Worm (Caenorhabditis elegans) whole organism, L4 larva: ENCODE results near the gene clec-241.

ENCODE experiments used
- D1046.2 ChIP-seq: fragments of 200-800 bp; sonication (Bioruptor generic); IDR thresholded peaks from 2 replicates; pipeline ENCODE4 v1.3.6; 2022; ENCODE audit warnings: missing genetic modification characterization, missing compliant biosample characterization
- F37D6.2 ChIP-seq: sonication (generic microtip); optimal IDR thresholded peaks from 2 replicates; lab custom pipeline; 2016; ENCODE audit warnings: mild to moderate bottlenecking, missing genetic modification characterization, missing compliant biosample characterization
- F44E2.7 ChIP-seq: fragments of 200-800 bp; sonication (Bioruptor generic); IDR thresholded peaks from 2 replicates; pipeline ENCODE4 v2.1.2; 2022; ENCODE audit warnings: missing genetic modification characterization, missing compliant biosample characterization
- T26A8.4 ChIP-seq: fragments of 200-800 bp; sonication (Bioruptor generic); IDR thresholded peaks from 2 replicates; pipeline ENCODE4 v1.3.6; 2022; ENCODE audit warnings: missing genetic modification characterization, missing compliant biosample characterization
- ama-1 ChIP-seq: fragments of 150-350 bp; optimal IDR thresholded peaks from 2 replicates; lab custom pipeline; 2014; ENCODE audit warnings: inconsistent platforms, mixed read lengths
- ceh-82 ChIP-seq: sonication (generic microtip); optimal IDR thresholded peaks from 2 replicates; lab custom pipeline; 2017; ENCODE audit warnings: missing biosample characterization, missing genetic modification characterization
- ces-1 ChIP-seq: fragments of 150-350 bp; sonication (generic microtip); optimal IDR thresholded peaks from 4 replicates; lab custom pipeline; 2014; ENCODE audit warnings: missing biosample characterization, missing genetic modification reagents, missing genetic modification characterization
- daf-19 ChIP-seq: fragments of 200-800 bp; sonication (Bioruptor generic); conservative IDR thresholded peaks from 2 replicates; pipeline ENCODE4 v1.3.6; 2022; ENCODE audit warnings: missing genetic modification characterization, missing compliant biosample characterization
- daf-8 ChIP-seq: fragments of 200-800 bp; sonication (Bioruptor generic); IDR thresholded peaks from 2 replicates; pipeline ENCODE4 v1.3.6; 2022; ENCODE audit warnings: missing genetic modification characterization, missing compliant biosample characterization
- dmd-9 ChIP-seq: fragments of 200-800 bp; sonication (Bioruptor generic); IDR thresholded peaks from 2 replicates; pipeline ENCODE4 v1.3.6; 2022; ENCODE audit warnings: missing genetic modification reagents, missing genetic modification characterization, missing compliant biosample characterization
- dpl-1 ChIP-seq: fragments of 150-350 bp; optimal IDR thresholded peaks from 2 replicates; lab custom pipeline; 2014; ENCODE audit warnings: missing biosample characterization, missing genetic modification reagents, missing genetic modification characterization
- duxl-1 ChIP-seq: sonication (generic microtip); optimal IDR thresholded peaks from 2 replicates; lab custom pipeline; 2016; ENCODE audit warnings: mild to moderate bottlenecking, missing genetic modification characterization, moderate library complexity, missing compliant biosample characterization; ENCODE audit not compliant: poor library complexity
- egl-27 ChIP-seq: sonication (generic microtip); optimal IDR thresholded peaks from 3 replicates; lab custom pipeline; 2017; ENCODE audit warnings: missing biosample characterization, missing genetic modification reagents, missing genetic modification characterization
- gei-8 ChIP-seq: fragments of 200-800 bp; sonication (Bioruptor generic); optimal IDR thresholded peaks from 2 replicates; lab custom pipeline; 2018; ENCODE audit warnings: mild to moderate bottlenecking, missing genetic modification characterization, missing compliant biosample characterization
- hlh-11 ChIP-seq: fragments of 200-800 bp; sonication (Bioruptor generic); optimal IDR thresholded peaks from 2 replicates; lab custom pipeline; 2018; ENCODE audit warnings: mild to moderate bottlenecking, missing genetic modification characterization, missing compliant biosample characterization
- hmg-1.1 ChIP-seq: fragments of 200-800 bp; sonication (Bioruptor generic); IDR thresholded peaks from 2 replicates; pipeline ENCODE4 v1.3.6; 2022; ENCODE audit warnings: missing genetic modification reagents, missing genetic modification characterization, missing compliant biosample characterization
- lin-13 ChIP-seq: fragments of 150-350 bp; optimal IDR thresholded peaks from 2 replicates; lab custom pipeline; 2014; ENCODE audit warnings: missing biosample characterization, missing genetic modification reagents, missing genetic modification characterization
- lin-29 ChIP-seq: fragments of 200-800 bp; sonication (Bioruptor generic); IDR thresholded peaks from 2 replicates; pipeline ENCODE4 v1.3.6; 2022; ENCODE audit warnings: missing genetic modification reagents, missing genetic modification characterization, missing compliant biosample characterization
- lin-38 ChIP-seq: fragments of 200-800 bp; sonication (Bioruptor generic); IDR thresholded peaks from 2 replicates; pipeline ENCODE4 v1.3.6; 2022; ENCODE audit warnings: missing genetic modification reagents, missing genetic modification characterization, missing compliant biosample characterization
- lir-3 ChIP-seq: sonication (generic microtip); optimal IDR thresholded peaks from 2 replicates; lab custom pipeline; 2016; ENCODE audit warnings: mild to moderate bottlenecking, missing genetic modification characterization, missing compliant biosample characterization
- madf-5 ChIP-seq, 2 experiments: fragments of 200-800 bp; sonication (Bioruptor generic); IDR thresholded peaks; 2 replicates each; pipeline ENCODE4 v1.3.6; 2022; ENCODE audit warnings: missing compliant biosample characterization in 2 of 2, missing genetic modification characterization in 2 of 2
- mdt-29 ChIP-seq: fragments of 200-800 bp; sonication (Bioruptor generic); IDR thresholded peaks from 2 replicates; pipeline ENCODE4 v1.3.6; 2022; ENCODE audit warnings: missing genetic modification reagents, missing genetic modification characterization, missing compliant biosample characterization
- mep-1 ChIP-seq: fragments of 150-350 bp; sonication (generic microtip); optimal IDR thresholded peaks from 3 replicates; lab custom pipeline; 2014; ENCODE audit warnings: missing biosample characterization, missing genetic modification characterization
- nhr-10 ChIP-seq: fragments of 150-350 bp; optimal IDR thresholded peaks from 2 replicates; lab custom pipeline; 2014; ENCODE audit warnings: missing biosample characterization, missing genetic modification characterization
- nhr-102 ChIP-seq: sonication (generic microtip); optimal IDR thresholded peaks from 2 replicates; lab custom pipeline; 2016; ENCODE audit warnings: mild to moderate bottlenecking, missing genetic modification characterization, moderate library complexity, missing compliant biosample characterization
- nhr-111 ChIP-seq: fragments of 200-800 bp; sonication (Bioruptor generic); optimal IDR thresholded peaks from 2 replicates; lab custom pipeline; 2018; ENCODE audit warnings: mild to moderate bottlenecking, missing genetic modification characterization, missing compliant biosample characterization
- nhr-25 ChIP-seq: sonication (generic microtip); optimal IDR thresholded peaks from 2 replicates; lab custom pipeline; 2017; ENCODE audit warnings: missing genetic modification characterization, mild to moderate bottlenecking, missing compliant biosample characterization, antibody characterized with exemption, moderate library complexity, borderline replicate concordance; ENCODE audit not compliant: insufficient read depth
- nhr-28 ChIP-seq: fragments of 150-350 bp; optimal IDR thresholded peaks from 2 replicates; lab custom pipeline; 2014; ENCODE audit warnings: missing biosample characterization, missing genetic modification characterization
- nhr-41 ChIP-seq: fragments of 200-800 bp; sonication (Bioruptor generic); IDR thresholded peaks from 2 replicates; pipeline ENCODE4 v1.3.6; 2022; ENCODE audit warnings: missing genetic modification reagents, missing genetic modification characterization, missing compliant biosample characterization
- nhr-48 ChIP-seq: sonication (generic microtip); optimal IDR thresholded peaks from 2 replicates; lab custom pipeline; 2016; ENCODE audit warnings: mild to moderate bottlenecking, missing genetic modification characterization, missing compliant biosample characterization
- nhr-6 ChIP-seq: fragments of 150-350 bp; optimal IDR thresholded peaks from 2 replicates; lab custom pipeline; 2014; ENCODE audit warnings: missing biosample characterization, missing genetic modification characterization
- nhr-76 ChIP-seq: fragments of 150-350 bp; optimal IDR thresholded peaks from 2 replicates; lab custom pipeline; 2014; ENCODE audit warnings: missing biosample characterization, missing genetic modification characterization
- php-3 ChIP-seq: fragments of 200-800 bp; sonication (Bioruptor generic); IDR thresholded peaks from 2 replicates; pipeline ENCODE4 v1.3.6; 2022; ENCODE audit warnings: missing genetic modification reagents, missing genetic modification characterization, missing compliant biosample characterization
- snpc-1.2 ChIP-seq: fragments of 200-800 bp; sonication (Bioruptor generic); IDR thresholded peaks from 2 replicates; pipeline ENCODE4 v1.3.6; 2022; ENCODE audit warnings: missing genetic modification reagents, missing genetic modification characterization, missing compliant biosample characterization
- snpc-4 ChIP-seq: fragments of 150-350 bp; optimal IDR thresholded peaks from 2 replicates; lab custom pipeline; 2014; ENCODE audit warnings: missing biosample characterization, missing genetic modification characterization
- spr-3 ChIP-seq: fragments of 200-800 bp; sonication (Bioruptor generic); optimal IDR thresholded peaks from 2 replicates; lab custom pipeline; 2018; ENCODE audit warnings: mild to moderate bottlenecking, missing genetic modification characterization, missing compliant biosample characterization
- tra-1 ChIP-seq: fragments of 200-800 bp; sonication (Bioruptor generic); IDR thresholded peaks from 2 replicates; pipeline ENCODE4 v1.3.6; 2022; ENCODE audit warnings: missing genetic modification reagents, missing genetic modification characterization, missing compliant biosample characterization
- unc-62 ChIP-seq, 3 experiments: fragments of 150-350 bp in 1 of 3; sonication (generic microtip); optimal IDR thresholded peaks in 2 of 3; peaks in 1 of 3; 1 replicate in 1 of 3; 2 replicates in 2 of 3; lab custom pipeline; 2014 to 2017; ENCODE audit warnings: missing biosample characterization in 3 of 3, missing genetic modification characterization in 3 of 3, missing genetic modification reagents in 3 of 3, missing genotype in 1 of 3
- vab-7 ChIP-seq: fragments of 200-800 bp; sonication (Bioruptor generic); IDR thresholded peaks from 2 replicates; pipeline ENCODE4 v1.3.6; 2022; ENCODE audit warnings: missing genetic modification reagents, missing genetic modification characterization, missing compliant biosample characterization
- zfp-2 ChIP-seq: sonication (generic microtip); optimal IDR thresholded peaks from 2 replicates; lab custom pipeline; 2016; ENCODE audit warnings: mild to moderate bottlenecking, missing genetic modification characterization, missing compliant biosample characterization
- zfp-3 ChIP-seq: fragments of 200-800 bp; sonication (Bioruptor generic); conservative IDR thresholded peaks from 2 replicates; pipeline ENCODE4 v1.3.6; 2022; ENCODE audit warnings: missing genetic modification reagents, missing genetic modification characterization, missing compliant biosample characterization
- zip-11 ChIP-seq: fragments of 200-800 bp; sonication (Bioruptor generic); IDR thresholded peaks from 2 replicates; pipeline ENCODE4 v1.3.6; 2022; ENCODE audit warnings: missing genetic modification characterization, missing compliant biosample characterization
- zip-2 ChIP-seq: fragments of 150-350 bp; optimal IDR thresholded peaks from 2 replicates; lab custom pipeline; 2014; ENCODE audit warnings: missing biosample characterization, missing genetic modification characterization
- ztf-7 ChIP-seq: fragments of 150-350 bp; optimal IDR thresholded peaks from 2 replicates; lab custom pipeline; 2014; ENCODE audit warnings: missing biosample characterization, missing genetic modification characterization

clec-241 gene

ce11 chrV:16973338-16973737, 39.8 kb downstream of the clec-241 start:
- no peak for TF ChIP-seq ceh-82 (tag; lab: Kevin White, UChicago)
- TF ChIP-seq unc-62 (GFP tag; optimal IDR thresholded peaks at IDR 0.05 in 1 of 2; lab: Kevin White, UChicago): peak in 1 of 2 experiments; percentile 91
- TF ChIP-seq unc-62 (tag; optimal IDR thresholded peaks at IDR 0.05; lab: Kevin White, UChicago): no peak
- TF ChIP-seq, all 104 proteins: peak for 1

ce11 chrV:16972134-16972533, 41.0 kb downstream of the clec-241 start, which contains the start of gene srh-119:
Gene srh-119, plus strand, starts transcription at chrV:16972434.
- TF ChIP-seq zfp-3 (GFP tag; lab: Robert Waterston, UW): no peak
- no peak for TF ChIP-seq D1046.2 (GFP tag; lab: Robert Waterston, UW)
- TF ChIP-seq nhr-6 (tag; lab: Kevin White, UChicago): no peak
- TF ChIP-seq nhr-28 (tag; lab: Kevin White, UChicago): no peak
- no peak for TF ChIP-seq nhr-111 (GFP tag; lab: Kevin White, UChicago)
- TF ChIP-seq F44E2.7: no peak
- TF ChIP-seq madf-5 (GFP tag; IDR thresholded peaks at IDR 0.05; lab: Robert Waterston, UW): no peak

ce11 chrV:16966636-16967035, 46.5 kb downstream of the clec-241 start, which contains the start of gene fbxa-90:
Gene fbxa-90, plus strand, starts transcription at chrV:16966814.
- TF ChIP-seq nhr-28 (tag; lab: Kevin White, UChicago) (peak; percentile 0), zip-2 (tag; lab: Kevin White, UChicago) (no peak), egl-27 (no peak), unc-62 (GFP tag; optimal IDR thresholded peaks at IDR 0.05 in 1 of 2; lab: Kevin White, UChicago) (peak in 1 of 2 experiments; percentile 34), unc-62 (tag; optimal IDR thresholded peaks at IDR 0.05; lab: Kevin White, UChicago) (no peak), lin-38 (GFP tag; lab: Robert Waterston, UW) (no peak; the same call in 1 of the 2 replicates), dpl-1 (GFP tag; lab: Kevin White, UChicago) (peak; percentile 6), php-3 (GFP tag; lab: Robert Waterston, UW) (no peak), daf-19 (GFP tag; lab: Robert Waterston, UW) (no peak), hmg-1.1 (peak; percentile 11; the same call in 1 of the 2 replicates), nhr-41 (GFP tag; lab: Robert Waterston, UW) (no peak), D1046.2 (GFP tag; lab: Robert Waterston, UW) (no peak), T26A8.4 (GFP tag; lab: Robert Waterston, UW) (no peak), nhr-48 (tag; lab: Kevin White, UChicago) (no peak), mdt-29 (GFP tag; lab: Robert Waterston, UW) (no peak), daf-8 (no peak), tra-1 (GFP tag; lab: Robert Waterston, UW) (no peak), ama-1 (lab: Kevin White, UChicago) (no peak)

- TF ChIP-seq nhr-25: peak; percentile 52
- TF ChIP-seq dpl-1 (GFP tag; lab: Kevin White, UChicago): peak; percentile 100
- TF ChIP-seq F37D6.2 (tag; lab: Kevin White, UChicago): peak; percentile 55
- peak; percentile 79 for TF ChIP-seq nhr-28 (tag; lab: Kevin White, UChicago)
- peak; percentile 4 for TF ChIP-seq nhr-76 (tag; lab: Kevin White, UChicago)
- TF ChIP-seq lin-13 (GFP tag; lab: Kevin White, UChicago): peak; percentile 71
- no peak for TF ChIP-seq gei-8 (GFP tag; lab: Kevin White, UChicago)
- peak; percentile 57; the same call in 1 of the 2 replicates for TF ChIP-seq lin-29 (GFP tag; lab: Robert Waterston, UW)
- TF ChIP-seq ztf-7 (tag; lab: Kevin White, UChicago): peak; percentile 80
- TF ChIP-seq duxl-1 (tag; lab: Kevin White, UChicago): peak; percentile 95
- TF ChIP-seq snpc-4 (tag; lab: Kevin White, UChicago): peak; percentile 77
- TF ChIP-seq lir-3 (tag; lab: Kevin White, UChicago): no peak
- TF ChIP-seq spr-3 (GFP tag; lab: Kevin White, UChicago): peak; percentile 62
- peak; percentile 86 for TF ChIP-seq mep-1 (tag; lab: Kevin White, UChicago)
- no peak for TF ChIP-seq zip-11 (GFP tag; lab: Robert Waterston, UW)
- TF ChIP-seq ama-1 (lab: Kevin White, UChicago): peak; percentile 66
- peak; percentile 41 for TF ChIP-seq zfp-2
- 0 out of 2 replicates have a peak, but pooled peaks have one; percentile 41 for TF ChIP-seq dmd-9 (GFP tag; lab: Robert Waterston, UW)
- TF ChIP-seq snpc-1.2 (GFP tag; lab: Robert Waterston, UW): no peak
- no peak for TF ChIP-seq nhr-10 (tag; lab: Kevin White, UChicago)
- TF ChIP-seq vab-7 (GFP tag; lab: Robert Waterston, UW): peak; percentile 45; the same call in 1 of the 2 replicates
- peak; percentile 79 for TF ChIP-seq nhr-102 (tag; lab: Kevin White, UChicago)
- TF ChIP-seq lin-38 (GFP tag; lab: Robert Waterston, UW): peak; percentile 99
- TF ChIP-seq hlh-11: peak; percentile 77
- TF ChIP-seq ces-1 (GFP tag; lab: Kevin White, UChicago): peak; percentile 45
- TF ChIP-seq unc-62 (GFP tag; optimal IDR thresholded peaks at IDR 0.05 in 1 of 2; lab: Kevin White, UChicago): peak in 1 of 2 experiments; percentile 92
- TF ChIP-seq unc-62 (tag; optimal IDR thresholded peaks at IDR 0.05; lab: Kevin White, UChicago): no peak
These were observed 47.5 kb downstream of the clec-241 start, which contains the start of gene efl-1 for ce11 chrV:16965655-16966054. Gene efl-1, minus strand, starts transcription at chrV:16965675.
